Worm (Caenorhabditis elegans) whole organism, midembryonic: Measurements from ENCODE around the gene C40A11.4.

Experiments
- T22C8.4 ChIP-seq: fragments of 200-800 bp; sonication (Bioruptor generic); IDR thresholded peaks from 2 replicates; pipeline ENCODE4 v1.3.6; 2022; ENCODE audit warnings: missing genetic modification characterization, missing compliant biosample characterization
- cog-1 ChIP-seq: sonication (generic microtip); optimal IDR thresholded peaks from 2 replicates; lab custom pipeline; 2016; ENCODE audit warnings: missing genetic modification characterization, missing compliant biosample characterization
- flt-1 ChIP-seq: fragments of 200-800 bp; sonication (Bioruptor generic); IDR thresholded peaks from 2 replicates; pipeline ENCODE4 v1.3.6; 2022; ENCODE audit warnings: missing genetic modification characterization, missing compliant biosample characterization
- klf-2 ChIP-seq: fragments of 200-800 bp; sonication (Bioruptor generic); conservative IDR thresholded peaks from 2 replicates; pipeline ENCODE4 v1.3.6; 2022; ENCODE audit warnings: missing genetic modification reagents, missing genetic modification characterization, missing compliant biosample characterization
- med-1 ChIP-seq: sonication (generic microtip); optimal IDR thresholded peaks from 2 replicates; lab custom pipeline; 2017; ENCODE audit warnings: missing genetic modification characterization, mild to moderate bottlenecking, missing compliant biosample characterization, antibody characterized with exemption, missing genetic modification reagents; ENCODE audit not compliant: insufficient read depth
- ref-1 ChIP-seq: fragments of 200-800 bp; sonication (Bioruptor generic); conservative IDR thresholded peaks from 2 replicates; pipeline ENCODE4 v1.3.6; 2022; ENCODE audit warnings: missing genetic modification reagents, missing genetic modification characterization, missing compliant biosample characterization
- tab-1 ChIP-seq: fragments of 200-800 bp; sonication (Bioruptor generic); IDR thresholded peaks from 2 replicates; pipeline ENCODE4 v1.3.6; 2022; ENCODE audit warnings: missing genetic modification characterization, missing compliant biosample characterization
- ztf-23 ChIP-seq: fragments of 200-800 bp; sonication (Bioruptor generic); IDR thresholded peaks from 2 replicates; pipeline ENCODE4 v1.3.6; 2022; ENCODE audit warnings: missing genetic modification reagents, missing genetic modification characterization, missing compliant biosample characterization
- ztf-29 ChIP-seq: fragments of 200-800 bp; sonication (Bioruptor generic); IDR thresholded peaks from 2 replicates; pipeline ENCODE4 v1.3.6; 2022; ENCODE audit warnings: missing genetic modification reagents, missing genetic modification characterization, missing compliant biosample characterization

ce11 chrII:2186730-2187129 is 49.5 kb downstream of the C40A11.4 start:
- no peak for TF ChIP-seq ref-1 (GFP tag; lab: Robert Waterston, UW)
- TF ChIP-seq T22C8.4 (GFP tag; lab: Robert Waterston, UW), result no peak
- no peak for TF ChIP-seq tab-1 (GFP tag; lab: Robert Waterston, UW)
- no peak for TF ChIP-seq cog-1 (tag; lab: Kevin White, UChicago)
- no peak for TF ChIP-seq klf-2
- TF ChIP-seq med-1 (GFP tag; lab: Kevin White, UChicago), result no peak
- no peak for TF ChIP-seq flt-1
- TF ChIP-seq ztf-23 (GFP tag; lab: Robert Waterston, UW), result no peak
- TF ChIP-seq ztf-29 (GFP tag; lab: Robert Waterston, UW), result no peak
